Worm (Caenorhabditis elegans): ENCODE measurements around the gene rabr-1.

The rabr-1 gene

ce11 chrX:2531276-2531675 lies 35.3 kb downstream of the rabr-1 start (continued):
- no peak for TF ChIP-seq peb-1 (tag; optimal IDR thresholded peaks at IDR 0.05)
- TF ChIP-seq egl-27 (tag; optimal IDR thresholded peaks at IDR 0.05), result no peak
- no peak for TF ChIP-seq nhr-6 (tag; optimal IDR thresholded peaks at IDR 0.05)

- TF ChIP-seq lin-11 (tag; optimal IDR thresholded peaks at IDR 0.05), result no peak
- TF ChIP-seq sma-3 (GFP tag; optimal IDR thresholded peaks at IDR 0.05), result no peak
- TF ChIP-seq nhr-25 (tag; optimal IDR thresholded peaks at IDR 0.05), result no peak
- TF ChIP-seq dmd-4 (tag; optimal IDR thresholded peaks at IDR 0.05), result no peak
- TF ChIP-seq unc-55 (GFP tag; optimal IDR thresholded peaks at IDR 0.05), result no peak
- no peak for TF ChIP-seq Y55F3AM.14 (GFP tag; optimal IDR thresholded peaks at IDR 0.05)
- no peak for TF ChIP-seq nhr-6 (tag; optimal IDR thresholded peaks at IDR 0.05)
- no peak for TF ChIP-seq elt-3 (tag; optimal IDR thresholded peaks at IDR 0.05)
- no peak for TF ChIP-seq egl-27 (tag; optimal IDR thresholded peaks at IDR 0.05)
- no peak for TF ChIP-seq nhr-11 (tag; optimal IDR thresholded peaks at IDR 0.05)
- no peak for TF ChIP-seq unc-62 (GFP tag; optimal IDR thresholded peaks at IDR 0.05)
- no peak for TF ChIP-seq ceh-82 (tag; optimal IDR thresholded peaks at IDR 0.05)
- no peak for TF ChIP-seq lsy-2 (tag; optimal IDR thresholded peaks at IDR 0.05)
Measured at ce11 chrX:2532357-2532756, 36.4 kb downstream of the rabr-1 start, which contains the start of gene tbc-12. Gene tbc-12 (minus strand): TSS chrX:2532457.

ce11 chrX:2536246-2536772 lies 40.3 kb downstream of the rabr-1 start:
- TF ChIP-seq skn-1 (tag; optimal IDR thresholded peaks at IDR 0.05) (no peak), lin-13 (GFP tag; optimal IDR thresholded peaks at IDR 0.05) (peak; percentile 75), elt-1 (tag; optimal IDR thresholded peaks at IDR 0.05) (no peak), nhr-21 (tag; optimal IDR thresholded peaks at IDR 0.05) (peak; percentile 29), ama-1 (optimal IDR thresholded peaks at IDR 0.05) (no peak), lsy-2 (tag; optimal IDR thresholded peaks at IDR 0.05) (peak; percentile 43 to 85), unc-62 (GFP tag; optimal IDR thresholded peaks at IDR 0.05) (no peak), C34F6.9 (tag; optimal IDR thresholded peaks at IDR 0.05) (peak; percentile 92), crh-2 (tag; optimal IDR thresholded peaks at IDR 0.05) (peak; percentile 79), peb-1 (tag; optimal IDR thresholded peaks at IDR 0.05) (no peak), sem-4 (tag; optimal IDR thresholded peaks at IDR 0.05) (peak; percentile 92), mbf-1 (tag; optimal IDR thresholded peaks at IDR 0.05) (no peak), F13H6.1 (tag; optimal IDR thresholded peaks at IDR 0.05) (peak; percentile 97), unc-55 (GFP tag; optimal IDR thresholded peaks at IDR 0.05) (peak; percentile 92), ceh-16 (tag; optimal IDR thresholded peaks at IDR 0.05) (peak; percentile 78), blmp-1 (tag; optimal IDR thresholded peaks at IDR 0.05; ENCODE audit: insufficient read depth) (peak; percentile 73), lin-39 (tag; optimal IDR thresholded peaks at IDR 0.05) (peak; percentile 39), unc-39 (tag; optimal IDR thresholded peaks at IDR 0.05) (no peak), zag-1 (tag; optimal IDR thresholded peaks at IDR 0.05) (peak; percentile 94), ztf-11 (tag; optimal IDR thresholded peaks at IDR 0.05) (no peak), alr-1 (tag; optimal IDR thresholded peaks at IDR 0.05) (no peak), aly-2 (tag; optimal IDR thresholded peaks at IDR 0.05) (no peak), ztf-4 (tag; optimal IDR thresholded peaks at IDR 0.05) (no peak), ZK546.5 (tag; optimal IDR thresholded peaks at IDR 0.05) (no peak), elt-3 (tag; optimal IDR thresholded peaks at IDR 0.05) (no peak), mab-5 (tag; optimal IDR thresholded peaks at IDR 0.05) (peak; percentile 80), ceh-82 (tag; optimal IDR thresholded peaks at IDR 0.05) (peak; percentile 59), nhr-12 (tag; optimal IDR thresholded peaks at IDR 0.05) (no peak), nhr-129 (tag; optimal IDR thresholded peaks at IDR 0.05) (peak; percentile 97), nhr-11 (tag; optimal IDR thresholded peaks at IDR 0.05) (no peak), nhr-6 (tag; optimal IDR thresholded peaks at IDR 0.05) (peak; percentile 88), lin-11 (tag; optimal IDR thresholded peaks at IDR 0.05) (peak; percentile 30), fos-1 (tag; optimal IDR thresholded peaks at IDR 0.05) (peak; percentile 52), gmeb-1 (tag; optimal IDR thresholded peaks at IDR 0.05) (peak; percentile 25), sma-3 (GFP tag; optimal IDR thresholded peaks at IDR 0.05) (peak; percentile 57), nhr-25 (tag; optimal IDR thresholded peaks at IDR 0.05) (peak; percentile 80), Y55F3AM.14 (GFP tag; optimal IDR thresholded peaks at IDR 0.05) (peak; percentile 65), dmd-4 (tag; optimal IDR thresholded peaks at IDR 0.05) (no peak), ztf-1 (GFP tag; conservative IDR thresholded peaks at IDR 0.05) (no peak), egl-27 (tag; optimal IDR thresholded peaks at IDR 0.05) (peak; percentile 75), mdl-1 (tag; optimal IDR thresholded peaks at IDR 0.05) (peak in 1 of 2 experiments; percentile 73), R02D3.7 (tag; optimal IDR thresholded peaks at IDR 0.05) (no peak), sma-9 (GFP tag; optimal IDR thresholded peaks at IDR 0.05) (peak; percentile 94), sma-9 (tag; optimal IDR thresholded peaks at IDR 0.05) (no peak), nhr-77 (tag; optimal IDR thresholded peaks at IDR 0.05) (no peak), nhr-23 (tag; optimal IDR thresholded peaks at IDR 0.05) (no peak), nhr-237 (tag; optimal IDR thresholded peaks at IDR 0.05) (no peak), snpc-4 (tag; optimal IDR thresholded peaks at IDR 0.05) (peak; percentile 72), nhr-10 (tag; optimal IDR thresholded peaks at IDR 0.05) (no peak)

Data from whole organism, L2 larva.